Fruit fly (Drosophila melanogaster) whole organism, adult: ENCODE data around the gene PNPase.

Experiments used
- CG11617 ChIP-seq: fragments of 200-800 bp; sonication (Bioruptor generic); optimal IDR thresholded peaks from 2 replicates; lab custom pipeline; 2017; ENCODE audit warnings: mild to moderate bottlenecking, missing biosample characterization, missing genetic modification reagents, missing genetic modification characterization
- CG12768 ChIP-seq: fragments of 200-800 bp; sonication (Bioruptor generic); optimal IDR thresholded peaks from 2 replicates; lab custom pipeline; 2017; ENCODE audit warnings: missing biosample characterization, missing genetic modification characterization, mild to moderate bottlenecking, moderate library complexity, missing genetic modification reagents
- CG1620 ChIP-seq: fragments of 200-800 bp; sonication (Bioruptor generic); optimal IDR thresholded peaks from 2 replicates; lab custom pipeline; 2016; ENCODE audit warnings: missing biosample characterization, missing genetic modification characterization
- CG33017 ChIP-seq: fragments of 200-800 bp; sonication (Bioruptor generic); optimal IDR thresholded peaks from 2 replicates; lab custom pipeline; 2018; ENCODE audit warnings: missing biosample characterization, mild to moderate bottlenecking, missing genetic modification characterization, moderate library complexity
- CG7101 ChIP-seq: fragments of 200-800 bp; sonication (Bioruptor generic); optimal IDR thresholded peaks from 2 replicates; lab custom pipeline; 2018; ENCODE audit warnings: missing biosample characterization, mild to moderate bottlenecking, missing genetic modification characterization, moderate library complexity
- Clk ChIP-seq: fragments of 200-800 bp; sonication (Bioruptor generic); optimal IDR thresholded peaks from 2 replicates; lab custom pipeline; 2017; ENCODE audit warnings: missing biosample characterization, missing genetic modification characterization
- Crg-1 ChIP-seq: fragments of 200-800 bp; sonication (Bioruptor generic); optimal IDR thresholded peaks from 2 replicates; lab custom pipeline; 2016; ENCODE audit warnings: missing biosample characterization, missing genetic modification characterization
- Mnt ChIP-seq: fragments of 200-800 bp; sonication (Bioruptor generic); optimal IDR thresholded peaks from 2 replicates; lab custom pipeline; 2016; ENCODE audit warnings: missing biosample characterization, mild to moderate bottlenecking, missing genetic modification characterization
- cic ChIP-seq: fragments of 200-800 bp; sonication (Bioruptor generic); optimal IDR thresholded peaks from 2 replicates; lab custom pipeline; 2017; ENCODE audit warnings: missing biosample characterization, mild to moderate bottlenecking, missing genetic modification characterization, moderate library complexity
- kay ChIP-seq: fragments of 200-800 bp; sonication (Bioruptor generic); peaks from one replicate; lab custom pipeline; 2016; ENCODE audit warnings: missing biosample characterization, missing genetic modification characterization, borderline replicate concordance
- pad ChIP-seq: fragments of 200-800 bp; sonication (Bioruptor generic); optimal IDR thresholded peaks from 3 replicates; lab custom pipeline; 2017; ENCODE audit warnings: missing biosample characterization, missing genetic modification characterization, mild to moderate bottlenecking, moderate library complexity, missing genetic modification reagents
- tj ChIP-seq: fragments of 200-800 bp; sonication (Bioruptor generic); optimal IDR thresholded peaks from 3 replicates; lab custom pipeline; 2017; ENCODE audit warnings: missing biosample characterization, mild to moderate bottlenecking, missing genetic modification characterization, moderate library complexity

dm6 chr3R:31372127-31372526 is 33.1 kb downstream of the PNPase start, which contains the start of gene gskt:
- TF ChIP-seq CG11617 (GFP tag; lab: Kevin White, UChicago) (no peak), CG33017 (no peak), cic (GFP tag; lab: Kevin White, UChicago) (no peak), Clk (GFP tag; lab: Kevin White, UChicago) (no peak), pad (GFP tag; lab: Kevin White, UChicago) (no peak), CG1620 (no peak), tj (GFP tag; lab: Kevin White, UChicago) (no peak), CG12768 (GFP tag; lab: Kevin White, UChicago) (no peak), Mnt (no peak), Crg-1 (GFP tag; lab: Kevin White, UChicago) (no peak), kay (GFP tag; lab: Kevin White, UChicago) (no peak), CG7101 (tag; lab: Kevin White, UChicago) (no peak)
